Worm (Caenorhabditis elegans) whole organism, L4/young adult: ENCODE measurements around the gene C55A1.6.

Experiments used
- W03F9.2 ChIP-seq: fragments of 150-350 bp; optimal IDR thresholded peaks from 2 replicates; lab custom pipeline; 2014; ENCODE audit warnings: missing biosample characterization, missing genetic modification characterization
- him-1 ChIP-seq: sonication (generic microtip); optimal IDR thresholded peaks from 2 replicates; lab custom pipeline; 2016; ENCODE audit warnings: missing genotype, missing genetic modification reagents, missing genetic modification characterization, missing compliant biosample characterization

DNA sequence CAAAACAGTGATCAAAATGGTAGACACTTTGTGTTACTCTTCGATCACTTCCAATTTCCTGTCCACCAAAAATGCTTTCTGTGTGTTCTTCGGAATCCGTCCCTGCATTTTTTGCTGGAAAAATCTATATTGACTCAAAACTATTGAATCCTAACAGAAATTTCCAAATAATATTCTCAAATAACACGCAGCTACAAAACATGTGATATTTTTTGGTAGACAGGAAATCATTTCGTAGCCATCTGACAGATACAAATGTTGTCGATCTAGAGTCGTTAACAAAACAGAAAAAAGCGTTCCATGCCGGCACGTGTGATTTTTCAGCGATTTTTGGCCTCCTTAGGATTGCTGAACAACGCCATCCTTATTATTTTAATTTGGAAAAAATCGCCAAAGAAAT lies 34.9 kb upstream of the C55A1.6 start, which contains the start of gene str-263:
- TF ChIP-seq him-1 (tag; lab: Kevin White, UChicago) (no peak), W03F9.2 (tag; lab: Kevin White, UChicago) (no peak)
